Worm (Caenorhabditis elegans) whole organism, late embryonic: ENCODE results near the gene trxr-1.
A peak's percentile ranks its signal among the peaks of the same experiment; 100 is the strongest.

Source experiments
- K09A11.1 ChIP-seq: sonication (generic microtip); optimal IDR thresholded peaks from 2 replicates; lab custom pipeline; 2017; ENCODE audit warnings: antibody characterized with exemption, mild to moderate bottlenecking, missing genetic modification characterization, missing compliant biosample characterization; ENCODE audit not compliant: insufficient read depth
- T23F11.4 ChIP-seq: fragments of 200-800 bp; sonication (Bioruptor generic); optimal IDR thresholded peaks from 2 replicates; lab custom pipeline; 2018; ENCODE audit warnings: mild to moderate bottlenecking, missing genetic modification characterization, missing compliant biosample characterization
- Y22D7AL.16 ChIP-seq: sonication (generic microtip); optimal IDR thresholded peaks from 2 replicates; lab custom pipeline; 2016; ENCODE audit warnings: missing genetic modification characterization, missing compliant biosample characterization
- ahr-1 ChIP-seq: sonication (generic microtip); optimal IDR thresholded peaks from 2 replicates; lab custom pipeline; 2016; ENCODE audit warnings: missing genetic modification characterization, missing compliant biosample characterization
- ceh-2 ChIP-seq: sonication (generic microtip); optimal IDR thresholded peaks from 2 replicates; lab custom pipeline; 2016; ENCODE audit warnings: missing genotype, missing genetic modification characterization, missing compliant biosample characterization
- ceh-24 ChIP-seq: sonication (generic microtip); optimal IDR thresholded peaks from 2 replicates; lab custom pipeline; 2016; ENCODE audit warnings: mild to moderate bottlenecking, missing genetic modification characterization, missing compliant biosample characterization
- ceh-30 ChIP-seq: fragments of 150-350 bp; optimal IDR thresholded peaks from 2 replicates; lab custom pipeline; 2014; ENCODE audit warnings: missing biosample characterization, missing genetic modification characterization
- ceh-31 ChIP-seq: sonication (generic microtip); optimal IDR thresholded peaks from 2 replicates; lab custom pipeline; 2016; ENCODE audit warnings: missing genetic modification characterization, missing compliant biosample characterization
- ceh-34 ChIP-seq: sonication (generic microtip); optimal IDR thresholded peaks from 2 replicates; lab custom pipeline; 2016; ENCODE audit warnings: mild to moderate bottlenecking, missing genetic modification characterization, missing compliant biosample characterization
- ceh-48 ChIP-seq: sonication (generic microtip); optimal IDR thresholded peaks from 2 replicates; lab custom pipeline; 2016; ENCODE audit warnings: missing genetic modification characterization, inconsistent platforms, missing compliant biosample characterization
- ceh-6 ChIP-seq: fragments of 200-800 bp; sonication (Bioruptor generic); optimal IDR thresholded peaks from 2 replicates; lab custom pipeline; 2018; ENCODE audit warnings: mild to moderate bottlenecking, missing genetic modification characterization, missing compliant biosample characterization
- dve-1 ChIP-seq: sonication (generic microtip); optimal IDR thresholded peaks from 2 replicates; lab custom pipeline; 2017; ENCODE audit warnings: antibody characterized with exemption, mild to moderate bottlenecking, missing genetic modification characterization, missing compliant biosample characterization
- elt-4 ChIP-seq: sonication (generic microtip); optimal IDR thresholded peaks from 2 replicates; lab custom pipeline; 2016; ENCODE audit warnings: missing genetic modification characterization, missing compliant biosample characterization
- ets-4 ChIP-seq: sonication (generic microtip); optimal IDR thresholded peaks from 2 replicates; lab custom pipeline; 2016; ENCODE audit warnings: missing genetic modification characterization, missing compliant biosample characterization
- eyg-1 ChIP-seq: sonication (generic microtip); optimal IDR thresholded peaks from 2 replicates; lab custom pipeline; 2016; ENCODE audit warnings: missing genotype, missing genetic modification characterization, missing compliant biosample characterization
- fax-1 ChIP-seq: sonication (generic microtip); optimal IDR thresholded peaks from 2 replicates; lab custom pipeline; 2016; ENCODE audit warnings: missing genotype, missing genetic modification characterization, missing compliant biosample characterization
- fkh-10 ChIP-seq: fragments of 150-350 bp; optimal IDR thresholded peaks from 2 replicates; lab custom pipeline; 2014; ENCODE audit warnings: missing biosample characterization, missing genetic modification reagents, missing genetic modification characterization
- gmeb-2 ChIP-seq: sonication (generic microtip); optimal IDR thresholded peaks from 2 replicates; lab custom pipeline; 2016; ENCODE audit warnings: missing genetic modification characterization, inconsistent platforms, missing compliant biosample characterization
- hlh-15 ChIP-seq: sonication (generic microtip); optimal IDR thresholded peaks from 2 replicates; lab custom pipeline; 2016; ENCODE audit warnings: missing genetic modification characterization, missing compliant biosample characterization
- hlh-30 ChIP-seq: sonication (generic microtip); optimal IDR thresholded peaks from 2 replicates; lab custom pipeline; 2017; ENCODE audit warnings: antibody characterized with exemption, missing genetic modification characterization, missing compliant biosample characterization; ENCODE audit not compliant: insufficient read depth
- hlh-6 ChIP-seq: sonication (generic microtip); optimal IDR thresholded peaks from 2 replicates; lab custom pipeline; 2016; ENCODE audit warnings: missing genotype, missing genetic modification characterization, missing compliant biosample characterization
- hlh-8 ChIP-seq: sonication (generic microtip); optimal IDR thresholded peaks from 2 replicates; lab custom pipeline; 2016; ENCODE audit warnings: missing genotype, missing genetic modification characterization, missing compliant biosample characterization
- lim-6 ChIP-seq: sonication (generic microtip); optimal IDR thresholded peaks from 2 replicates; lab custom pipeline; 2016; ENCODE audit warnings: missing genetic modification characterization, missing compliant biosample characterization
- madf-2 ChIP-seq: sonication (generic microtip); optimal IDR thresholded peaks from 2 replicates; lab custom pipeline; 2017; ENCODE audit warnings: missing genetic modification characterization, missing compliant biosample characterization
- nfya-1 ChIP-seq: sonication (generic microtip); optimal IDR thresholded peaks from 2 replicates; lab custom pipeline; 2017; ENCODE audit warnings: missing genetic modification characterization, mild to moderate bottlenecking, missing compliant biosample characterization, antibody characterized with exemption, moderate library complexity
- nhr-11 ChIP-seq: fragments of 150-350 bp; optimal IDR thresholded peaks from 2 replicates; lab custom pipeline; 2014; ENCODE audit warnings: missing biosample characterization, missing genetic modification characterization
- nhr-232 ChIP-seq: sonication (generic microtip); optimal IDR thresholded peaks from 2 replicates; lab custom pipeline; 2016; ENCODE audit warnings: missing genetic modification characterization, missing compliant biosample characterization
- ref-2 ChIP-seq: sonication (generic microtip); optimal IDR thresholded peaks from 2 replicates; lab custom pipeline; 2016; ENCODE audit warnings: missing genetic modification characterization, missing compliant biosample characterization
- sox-2 ChIP-seq: fragments of 200-800 bp; sonication (Bioruptor generic); IDR thresholded peaks from 2 replicates; pipeline ENCODE4 v1.3.6; 2022; ENCODE audit warnings: missing genetic modification reagents, missing genetic modification characterization, missing compliant biosample characterization
- tbx-2 ChIP-seq: sonication (generic microtip); optimal IDR thresholded peaks from 2 replicates; lab custom pipeline; 2016; ENCODE audit warnings: missing genetic modification characterization, missing compliant biosample characterization
- ttx-3 ChIP-seq: sonication (generic microtip); optimal IDR thresholded peaks from 2 replicates; lab custom pipeline; 2016; ENCODE audit warnings: missing genetic modification reagents, missing genetic modification characterization, missing compliant biosample characterization
- unc-3 ChIP-seq, 2 experiments: fragments of 200-800 bp in 1 of 2; sonication (Bioruptor generic) in 1 of 2; sonication (generic microtip) in 1 of 2; conservative IDR thresholded peaks in 1 of 2; optimal IDR thresholded peaks in 1 of 2; 2 replicates each; pipeline versions ENCODE4 v1.3.6 to Lab custom; 2016 to 2022; ENCODE audit warnings: missing compliant biosample characterization in 2 of 2, missing genetic modification characterization in 2 of 2, missing genetic modification reagents in 1 of 2
- unc-42 ChIP-seq: sonication (generic microtip); optimal IDR thresholded peaks from 2 replicates; lab custom pipeline; 2016; ENCODE audit warnings: missing genotype, missing genetic modification characterization, missing compliant biosample characterization
- unc-55 ChIP-seq: sonication (generic microtip); optimal IDR thresholded peaks from 2 replicates; lab custom pipeline; 2017; ENCODE audit warnings: missing biosample characterization, missing genetic modification reagents, missing genetic modification characterization

trxr-1 gene

DNA sequence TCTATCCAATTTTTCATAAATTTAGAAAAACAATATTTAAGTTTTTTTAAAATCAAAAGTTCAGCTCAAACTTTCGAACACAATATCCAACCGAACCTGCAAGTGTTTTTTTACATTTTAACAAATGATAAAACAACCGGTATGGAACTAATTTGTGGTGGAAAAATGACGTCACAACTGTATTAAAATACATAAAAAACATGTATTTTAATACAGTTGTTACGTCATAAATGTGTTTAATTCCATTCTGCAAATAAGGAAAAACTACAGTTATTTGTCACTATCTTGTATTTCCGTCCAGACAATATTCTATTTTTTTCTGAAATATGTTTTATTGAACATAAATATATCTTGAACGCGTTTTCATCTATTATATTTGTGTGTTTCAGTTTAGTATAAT, 460 bp downstream of the trxr-1 start:
- no peak for TF ChIP-seq fax-1 (tag; lab: Kevin White, UChicago)
- no peak for TF ChIP-seq ceh-34
- no peak for TF ChIP-seq unc-3 (GFP tag; conservative IDR thresholded peaks at IDR 0.05; lab: Robert Waterston, UW)
- TF ChIP-seq unc-3 (tag; optimal IDR thresholded peaks at IDR 0.05; lab: Kevin White, UChicago) = no peak
- no peak for TF ChIP-seq T23F11.4 (GFP tag; lab: Kevin White, UChicago)
- TF ChIP-seq hlh-15 (tag; lab: Kevin White, UChicago) = no peak

DNA sequence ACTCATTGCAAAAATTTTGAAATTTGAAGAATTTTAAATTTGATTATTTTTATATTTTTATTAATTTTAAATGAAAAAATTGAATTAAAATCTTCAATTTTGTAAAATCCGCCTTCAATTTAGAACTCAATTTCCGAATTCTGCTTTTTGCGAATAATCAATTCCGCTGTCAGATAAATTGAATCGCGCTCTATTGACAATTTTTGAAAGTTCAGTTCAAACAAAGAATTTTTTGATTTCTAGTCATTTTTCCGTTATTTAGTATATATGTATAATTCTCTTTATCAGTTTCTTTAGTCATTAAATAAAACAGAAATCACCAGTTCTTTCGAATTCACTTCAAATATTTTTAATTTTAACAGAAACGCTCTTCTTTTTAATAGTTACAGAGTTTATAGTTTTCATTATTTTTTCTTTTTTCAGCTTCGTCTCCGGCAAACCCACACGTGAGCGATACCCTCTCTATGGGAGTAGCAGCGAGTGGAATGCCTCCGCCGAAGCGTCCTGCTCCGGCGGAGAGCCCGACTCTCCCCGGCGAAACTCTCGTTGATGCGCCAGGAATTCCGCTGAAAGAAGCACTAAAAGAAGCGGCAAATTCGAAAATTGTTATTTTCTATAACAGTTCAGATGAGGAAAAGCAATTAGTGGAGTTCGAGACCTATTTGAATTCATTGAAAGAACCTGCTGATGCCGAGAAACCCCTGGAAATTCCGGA, 1.1 kb downstream of the trxr-1 start:
- TF ChIP-seq ceh-2 (no peak), unc-55 (GFP tag; lab: Kevin White, UChicago) (no peak), ahr-1 (tag; lab: Kevin White, UChicago) (no peak), ceh-34 (no peak), nfya-1 (tag; lab: Kevin White, UChicago) (no peak), lim-6 (tag; lab: Kevin White, UChicago) (no peak), ceh-24 (tag; lab: Kevin White, UChicago) (no peak), ceh-30 (tag; lab: Kevin White, UChicago) (no peak), T23F11.4 (GFP tag; lab: Kevin White, UChicago) (no peak), ceh-6 (no peak), ref-2 (tag; lab: Kevin White, UChicago) (no peak), hlh-6 (tag; lab: Kevin White, UChicago) (no peak), ceh-31 (tag; lab: Kevin White, UChicago) (no peak), madf-2 (tag; lab: Kevin White, UChicago) (no peak), gmeb-2 (tag; lab: Kevin White, UChicago) (no peak)

DNA sequence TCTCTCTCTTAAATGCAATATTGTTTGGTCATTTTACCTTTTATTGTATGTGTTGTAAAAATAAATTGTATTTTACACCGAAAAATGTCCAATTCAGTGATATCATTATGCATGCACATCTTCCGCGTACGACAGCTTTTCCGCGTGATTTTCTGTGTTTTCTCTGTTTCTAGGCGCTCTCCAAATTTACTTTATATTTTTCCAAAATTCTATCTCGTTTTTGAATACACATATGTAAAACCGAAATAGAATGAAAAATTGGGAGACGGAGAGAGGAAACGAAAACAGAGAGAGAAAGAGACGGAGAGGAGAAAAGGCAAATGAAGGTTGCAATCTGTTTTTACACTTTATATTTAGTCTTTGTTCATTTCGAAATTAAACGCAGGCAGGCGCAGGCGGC, 4.7 kb downstream of the trxr-1 start:
- no peak for TF ChIP-seq elt-4
- TF ChIP-seq nfya-1 (tag; lab: Kevin White, UChicago) = peak; percentile 61
- peak; percentile 52 for TF ChIP-seq unc-42 (tag; lab: Kevin White, UChicago)
- TF ChIP-seq nhr-11 (tag; lab: Kevin White, UChicago) = no peak
- peak; percentile 14 for TF ChIP-seq dve-1 (tag; lab: Kevin White, UChicago)
- TF ChIP-seq sox-2 (GFP tag; lab: Robert Waterston, UW) = no peak
- no peak for TF ChIP-seq nhr-232 (tag; lab: Kevin White, UChicago)
- no peak for TF ChIP-seq K09A11.1 (tag; lab: Kevin White, UChicago)
- TF ChIP-seq hlh-8 (tag; lab: Kevin White, UChicago) = peak; percentile 2
- peak; percentile 11 for TF ChIP-seq tbx-2 (tag; lab: Kevin White, UChicago)
- TF ChIP-seq hlh-30 (tag; lab: Kevin White, UChicago) = peak; percentile 60
- TF ChIP-seq ceh-31 (tag; lab: Kevin White, UChicago) = peak; percentile 33
- no peak for TF ChIP-seq ceh-48
- TF ChIP-seq lim-6 (tag; lab: Kevin White, UChicago) = no peak
- TF ChIP-seq ceh-30 (tag; lab: Kevin White, UChicago) = no peak
- peak; percentile 13 for TF ChIP-seq ceh-34
- no peak for TF ChIP-seq eyg-1
- TF ChIP-seq unc-55 (GFP tag; lab: Kevin White, UChicago) = peak; percentile 81
- no peak for TF ChIP-seq fax-1 (tag; lab: Kevin White, UChicago)
- TF ChIP-seq Y22D7AL.16 = no peak
- no peak for TF ChIP-seq ets-4
- no peak for TF ChIP-seq fkh-10 (GFP tag; lab: Kevin White, UChicago)
- no peak for TF ChIP-seq ttx-3
- TF ChIP-seq, all 69 proteins: peak for 9

DNA sequence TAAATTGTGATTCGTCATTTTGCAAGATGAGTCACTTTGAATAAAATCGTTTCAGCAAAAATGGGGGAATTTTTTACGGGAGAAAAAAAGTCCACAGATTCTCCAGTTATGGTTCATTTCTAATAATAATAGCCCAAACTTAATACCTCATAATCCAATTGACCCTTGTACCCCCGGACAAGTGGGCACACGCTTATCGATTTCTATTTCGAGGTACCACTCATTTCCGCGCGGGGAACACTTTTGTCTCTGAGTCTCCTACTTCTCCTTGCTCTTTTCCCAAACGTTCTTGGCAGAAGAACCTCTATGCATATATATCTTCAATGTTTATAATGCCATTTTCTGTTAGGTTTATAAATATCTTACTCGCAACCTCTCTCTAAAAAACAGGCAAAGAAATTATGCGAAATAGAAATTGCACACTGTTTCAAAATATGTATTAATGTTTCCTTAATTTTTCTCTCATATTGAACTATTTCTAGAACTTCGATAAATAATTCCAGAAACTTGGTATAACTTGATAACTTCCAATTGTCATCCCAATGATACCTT, 5.4 kb downstream of the trxr-1 start, which contains the start of gene gldi-4:
gldi-4 (plus strand) TSS at position 502 of the 552 bp plus-strand sequence.
- TF ChIP-seq ceh-48 = peak; percentile 69
- no peak for TF ChIP-seq unc-55 (GFP tag; lab: Kevin White, UChicago)
- peak; percentile 22 for TF ChIP-seq unc-42 (tag; lab: Kevin White, UChicago)
- TF ChIP-seq ceh-6 = no peak
- TF ChIP-seq, all 69 proteins: peak for 2
